Worm (Caenorhabditis elegans) whole organism, midembryonic: ENCODE results near the gene rol-8.

Experiments used
- T22C8.4 ChIP-seq: fragments of 200-800 bp; sonication (Bioruptor generic); IDR thresholded peaks from 2 replicates; pipeline ENCODE4 v1.3.6; 2022; ENCODE audit warnings: missing genetic modification characterization, missing compliant biosample characterization
- klf-2 ChIP-seq: fragments of 200-800 bp; sonication (Bioruptor generic); conservative IDR thresholded peaks from 2 replicates; pipeline ENCODE4 v1.3.6; 2022; ENCODE audit warnings: missing genetic modification reagents, missing genetic modification characterization, missing compliant biosample characterization
- tab-1 ChIP-seq: fragments of 200-800 bp; sonication (Bioruptor generic); IDR thresholded peaks from 2 replicates; pipeline ENCODE4 v1.3.6; 2022; ENCODE audit warnings: missing genetic modification characterization, missing compliant biosample characterization

- TF ChIP-seq T22C8.4 (GFP tag; lab: Robert Waterston, UW), result no peak
- TF ChIP-seq klf-2 (GFP tag; lab: Robert Waterston, UW), result no peak
- no peak for TF ChIP-seq tab-1 (GFP tag; lab: Robert Waterston, UW)
These were observed 24.7 kb upstream of the rol-8 start, which contains the start of gene glb-9 for ce11 chrII:7519221-7519620.
